Worm (Caenorhabditis elegans) whole organism, young adult: Measurements from ENCODE around the gene spo-11.

Experiments used
- B0336.3 ChIP-seq: fragments of 200-800 bp; sonication (Bioruptor generic); IDR thresholded peaks from 2 replicates; pipeline ENCODE4 v1.3.6; 2022; ENCODE audit warnings: missing genetic modification characterization, missing compliant biosample characterization
- C17E4.6 ChIP-seq: fragments of 200-800 bp; sonication (Bioruptor generic); IDR thresholded peaks from 2 replicates; pipeline ENCODE4 v1.3.6; 2022; ENCODE audit warnings: missing genetic modification reagents, missing genetic modification characterization, missing compliant biosample characterization
- F33H1.4 ChIP-seq: fragments of 200-800 bp; sonication (Bioruptor generic); IDR thresholded peaks from 2 replicates; pipeline ENCODE4 v1.3.6; 2022; ENCODE audit warnings: missing genetic modification reagents, missing genetic modification characterization, missing compliant biosample characterization
- F37B4.10 ChIP-seq: fragments of 200-800 bp; sonication (Bioruptor generic); IDR thresholded peaks from 2 replicates; pipeline ENCODE4 v1.3.6; 2022; ENCODE audit warnings: missing genetic modification characterization, missing compliant biosample characterization
- K11D2.4 ChIP-seq: fragments of 200-800 bp; sonication (Bioruptor generic); IDR thresholded peaks from 2 replicates; pipeline ENCODE4 v1.3.6; 2022; ENCODE audit warnings: missing genetic modification reagents, missing genetic modification characterization, missing compliant biosample characterization
- T07F8.4 ChIP-seq: sonication (generic microtip); optimal IDR thresholded peaks from 2 replicates; lab custom pipeline; 2016; ENCODE audit warnings: mild to moderate bottlenecking, missing genetic modification characterization, moderate library complexity, missing compliant biosample characterization
- T26A5.8 ChIP-seq: sonication (generic microtip); optimal IDR thresholded peaks from 2 replicates; lab custom pipeline; 2016; ENCODE audit warnings: missing genetic modification characterization, missing compliant biosample characterization
- Y53G8AR.9 ChIP-seq: fragments of 200-800 bp; sonication (Bioruptor generic); conservative IDR thresholded peaks from 2 replicates; pipeline ENCODE4 v1.3.6; 2022; ENCODE audit warnings: missing genetic modification reagents, missing genetic modification characterization, missing compliant biosample characterization
- Y56A3A.18 ChIP-seq: fragments of 200-800 bp; sonication (Bioruptor generic); IDR thresholded peaks from 2 replicates; pipeline ENCODE4 v1.3.6; 2022; ENCODE audit warnings: missing genetic modification reagents, missing genetic modification characterization, missing compliant biosample characterization
- Y79H2A.3 ChIP-seq: fragments of 200-800 bp; sonication (Bioruptor generic); conservative IDR thresholded peaks from 2 replicates; pipeline ENCODE4 v1.3.6; 2022; ENCODE audit warnings: missing genetic modification reagents, missing genetic modification characterization, missing compliant biosample characterization
- Y95B8A.8 ChIP-seq: fragments of 200-800 bp; sonication (Bioruptor generic); IDR thresholded peaks from 2 replicates; pipeline ENCODE4 v1.3.6; 2022; ENCODE audit warnings: missing genetic modification reagents, missing genetic modification characterization, missing compliant biosample characterization
- akir-1 ChIP-seq: fragments of 200-800 bp; sonication (Bioruptor generic); optimal IDR thresholded peaks from 2 replicates; lab custom pipeline; 2018; ENCODE audit warnings: mild to moderate bottlenecking, missing genetic modification characterization, moderate library complexity, missing compliant biosample characterization
- aptf-2 ChIP-seq: fragments of 200-800 bp; sonication (Bioruptor generic); conservative IDR thresholded peaks from 2 replicates; pipeline ENCODE4 v1.3.6; 2022; ENCODE audit warnings: missing genetic modification reagents, missing genetic modification characterization, missing compliant biosample characterization
- aptf-3 ChIP-seq: fragments of 200-800 bp; sonication (Bioruptor generic); IDR thresholded peaks from 2 replicates; pipeline ENCODE4 v1.3.6; 2022; ENCODE audit warnings: missing genetic modification characterization, missing compliant biosample characterization
- attf-5 ChIP-seq: fragments of 200-800 bp; sonication (Bioruptor generic); optimal IDR thresholded peaks from 2 replicates; lab custom pipeline; 2018; ENCODE audit warnings: mild to moderate bottlenecking, missing genetic modification characterization, missing compliant biosample characterization
- bed-2 ChIP-seq: fragments of 200-800 bp; sonication (Bioruptor generic); IDR thresholded peaks from 2 replicates; pipeline ENCODE4 v1.3.6; 2022; ENCODE audit warnings: missing genetic modification reagents, missing genetic modification characterization, missing compliant biosample characterization
- ccch-3 ChIP-seq: fragments of 200-800 bp; sonication (Bioruptor generic); optimal IDR thresholded peaks from 2 replicates; lab custom pipeline; 2018; ENCODE audit warnings: mild to moderate bottlenecking, missing genetic modification characterization, missing compliant biosample characterization
- cebp-1 ChIP-seq, 2 experiments: fragments of 200-800 bp in 1 of 2; sonication (Bioruptor generic) in 1 of 2; sonication (generic microtip) in 1 of 2; IDR thresholded peaks in 1 of 2; optimal IDR thresholded peaks in 1 of 2; 2 replicates each; pipeline versions ENCODE4 v1.3.6 to Lab custom; 2017 to 2022; ENCODE audit warnings: missing compliant biosample characterization in 2 of 2, missing genetic modification characterization in 2 of 2, mild to moderate bottlenecking in 1 of 2, missing genetic modification reagents in 1 of 2, moderate library complexity in 1 of 2
- ceh-27 ChIP-seq: fragments of 200-800 bp; sonication (Bioruptor generic); optimal IDR thresholded peaks from 2 replicates; lab custom pipeline; 2018; ENCODE audit warnings: mild to moderate bottlenecking, missing genetic modification characterization, moderate library complexity, missing compliant biosample characterization
- ceh-91 ChIP-seq: fragments of 200-800 bp; sonication (Bioruptor generic); IDR thresholded peaks from 2 replicates; pipeline ENCODE4 v1.3.6; 2022; ENCODE audit warnings: missing genetic modification reagents, missing genetic modification characterization, missing compliant biosample characterization
- dox-1 ChIP-seq: fragments of 200-800 bp; sonication (Bioruptor generic); IDR thresholded peaks from 2 replicates; pipeline ENCODE4 v1.3.6; 2022; ENCODE audit warnings: missing genetic modification reagents, missing genetic modification characterization, missing compliant biosample characterization
- dpff-1 ChIP-seq: sonication (generic microtip); optimal IDR thresholded peaks from 2 replicates; lab custom pipeline; 2017; ENCODE audit warnings: mild to moderate bottlenecking, missing genetic modification characterization, missing compliant biosample characterization
- dpl-1 ChIP-seq: fragments of 150-350 bp; optimal IDR thresholded peaks from 2 replicates; lab custom pipeline; 2014; ENCODE audit warnings: missing biosample characterization, missing genetic modification reagents, missing genetic modification characterization
- egl-18 ChIP-seq: fragments of 200-800 bp; sonication (Bioruptor generic); IDR thresholded peaks from 2 replicates; pipeline ENCODE4 v1.3.6; 2022; ENCODE audit warnings: missing genetic modification reagents, missing genetic modification characterization, missing compliant biosample characterization
- egl-44 ChIP-seq: fragments of 200-800 bp; sonication (Bioruptor generic); IDR thresholded peaks from 2 replicates; pipeline ENCODE4 v1.3.6; 2022; ENCODE audit warnings: missing genetic modification reagents, missing genetic modification characterization, missing compliant biosample characterization
- ets-4 ChIP-seq: fragments of 200-800 bp; sonication (Bioruptor generic); optimal IDR thresholded peaks from 2 replicates; lab custom pipeline; 2018; ENCODE audit warnings: mild to moderate bottlenecking, missing genetic modification characterization, missing compliant biosample characterization
- gei-17 ChIP-seq: fragments of 200-800 bp; sonication (Bioruptor generic); optimal IDR thresholded peaks from 2 replicates; lab custom pipeline; 2018; ENCODE audit warnings: mild to moderate bottlenecking, missing genetic modification characterization, missing compliant biosample characterization
- him-1 ChIP-seq: sonication (generic microtip); optimal IDR thresholded peaks from 2 replicates; lab custom pipeline; 2016; ENCODE audit warnings: missing genotype, missing genetic modification reagents, missing genetic modification characterization, missing compliant biosample characterization
- hmg-20 ChIP-seq: fragments of 200-800 bp; sonication (Bioruptor generic); IDR thresholded peaks from 2 replicates; pipeline ENCODE4 v1.3.6; 2022; ENCODE audit warnings: missing genetic modification reagents, missing genetic modification characterization, missing compliant biosample characterization
- let-526 ChIP-seq: fragments of 200-800 bp; sonication (Bioruptor generic); IDR thresholded peaks from 2 replicates; pipeline ENCODE4 v1.3.6; 2022; ENCODE audit warnings: missing genetic modification reagents, missing genetic modification characterization, missing compliant biosample characterization
- let-607 ChIP-seq, 2 experiments: fragments of 200-800 bp in 1 of 2; sonication (Bioruptor generic) in 1 of 2; sonication (generic microtip) in 1 of 2; optimal IDR thresholded peaks; 2 replicates each; lab custom pipeline; 2016 to 2018; ENCODE audit warnings: mild to moderate bottlenecking in 2 of 2, missing compliant biosample characterization in 2 of 2, missing genetic modification characterization in 2 of 2, moderate library complexity in 2 of 2, missing genotype in 1 of 2
- lin-26 ChIP-seq: fragments of 200-800 bp; sonication (Bioruptor generic); IDR thresholded peaks from 2 replicates; pipeline ENCODE4 v1.3.6; 2022; ENCODE audit warnings: missing genetic modification reagents, missing genetic modification characterization, missing compliant biosample characterization
- lin-54 ChIP-seq: fragments of 200-800 bp; sonication (Bioruptor generic); optimal IDR thresholded peaks from 2 replicates; lab custom pipeline; 2018; ENCODE audit warnings: mild to moderate bottlenecking, missing genetic modification characterization, missing compliant biosample characterization
- madf-8 ChIP-seq: fragments of 200-800 bp; sonication (Bioruptor generic); conservative IDR thresholded peaks from 2 replicates; pipeline ENCODE4 v1.3.6; 2022; ENCODE audit warnings: missing genetic modification reagents, missing genetic modification characterization, missing compliant biosample characterization
- mcd-1 ChIP-seq: fragments of 200-800 bp; sonication (Bioruptor generic); IDR thresholded peaks from 2 replicates; pipeline ENCODE4 v1.3.6; 2022; ENCODE audit warnings: missing genetic modification reagents, missing genetic modification characterization, missing compliant biosample characterization
- mel-28 ChIP-seq: sonication (generic microtip); optimal IDR thresholded peaks from 2 replicates; lab custom pipeline; 2016; ENCODE audit warnings: borderline replicate concordance, mild to moderate bottlenecking, missing genetic modification characterization, missing compliant biosample characterization
- nhr-179 ChIP-seq: sonication (generic microtip); optimal IDR thresholded peaks from 2 replicates; lab custom pipeline; 2016; ENCODE audit warnings: mild to moderate bottlenecking, missing genetic modification characterization, missing compliant biosample characterization
- nhr-27 ChIP-seq: fragments of 200-800 bp; sonication (Bioruptor generic); optimal IDR thresholded peaks from 2 replicates; lab custom pipeline; 2018; ENCODE audit warnings: mild to moderate bottlenecking, missing genetic modification characterization, moderate library complexity, missing compliant biosample characterization
- nhr-80 ChIP-seq: sonication (generic microtip); optimal IDR thresholded peaks from 2 replicates; lab custom pipeline; 2016; ENCODE audit warnings: missing genetic modification characterization, missing compliant biosample characterization
- pbrm-1 ChIP-seq: fragments of 200-800 bp; sonication (Bioruptor generic); IDR thresholded peaks from 2 replicates; pipeline ENCODE4 v1.3.6; 2022; ENCODE audit warnings: missing genetic modification reagents, missing genetic modification characterization, missing compliant biosample characterization
- rec-8 ChIP-seq, 2 experiments: sonication (generic microtip); optimal IDR thresholded peaks; 2 replicates each; lab custom pipeline; 2016; ENCODE audit warnings: mild to moderate bottlenecking in 2 of 2, missing genetic modification characterization in 2 of 2, missing genetic modification reagents in 2 of 2, missing genotype in 2 of 2, missing biosample characterization in 1 of 2, missing compliant biosample characterization in 1 of 2, moderate library complexity in 1 of 2
- snpc-4 ChIP-seq, 5 experiments: fragments of 150-350 bp in 1 of 5; sonication (generic microtip) in 4 of 5; optimal IDR thresholded peaks; 2 replicates each; lab custom pipeline; 2014 to 2018; ENCODE audit warnings: missing genetic modification characterization in 5 of 5, missing biosample characterization in 3 of 5, antibody characterized with exemption in 2 of 5, mild to moderate bottlenecking in 2 of 5, missing compliant biosample characterization in 2 of 5, missing genotype in 2 of 5, moderate library complexity in 2 of 5, missing genetic modification reagents in 1 of 5
- somi-1 ChIP-seq: fragments of 200-800 bp; sonication (Bioruptor generic); optimal IDR thresholded peaks from 2 replicates; lab custom pipeline; 2018; ENCODE audit warnings: mild to moderate bottlenecking, missing genetic modification characterization, missing compliant biosample characterization
- tbp1 ChIP-seq: fragments of 200-800 bp; sonication (Bioruptor generic); optimal IDR thresholded peaks from 2 replicates; lab custom pipeline; 2018; ENCODE audit warnings: mild to moderate bottlenecking, missing genetic modification characterization, missing compliant biosample characterization
- unc-130 ChIP-seq: sonication (generic microtip); optimal IDR thresholded peaks from 2 replicates; lab custom pipeline; 2016; ENCODE audit warnings: missing genetic modification reagents, missing genetic modification characterization, missing compliant biosample characterization
- unc-62 ChIP-seq: fragments of 150-350 bp; optimal IDR thresholded peaks from 2 replicates; lab custom pipeline; 2014; ENCODE audit warnings: missing biosample characterization, missing genetic modification reagents, missing genetic modification characterization
- xnd-1 ChIP-seq: sonication (generic microtip); optimal IDR thresholded peaks from 2 replicates; lab custom pipeline; 2016; ENCODE audit warnings: missing genotype, missing genetic modification reagents, missing genetic modification characterization, missing compliant biosample characterization
- ztf-22 ChIP-seq: fragments of 200-800 bp; sonication (Bioruptor generic); optimal IDR thresholded peaks from 2 replicates; lab custom pipeline; 2018; ENCODE audit warnings: mild to moderate bottlenecking, missing genetic modification characterization, moderate library complexity, missing compliant biosample characterization

The spo-11 gene

ce11 chrIV:11124674-11125073 lies at the start of gene spo-11:
Gene spo-11 (minus strand): TSS chrIV:11124862.
- TF ChIP-seq ceh-27 (GFP tag; lab: Kevin White, UChicago) (no peak), egl-44 (GFP tag; lab: Robert Waterston, UW) (no peak), mel-28 (tag; lab: Kevin White, UChicago) (no peak), aptf-3 (GFP tag; lab: Robert Waterston, UW) (no peak), Y95B8A.8 (GFP tag; lab: Robert Waterston, UW) (no peak), ccch-3 (GFP tag; lab: Kevin White, UChicago) (no peak), nhr-80 (no peak), dox-1 (GFP tag; lab: Robert Waterston, UW) (no peak), mcd-1 (GFP tag; lab: Robert Waterston, UW) (no peak), him-1 (tag; lab: Kevin White, UChicago) (no peak), T26A5.8 (tag; lab: Kevin White, UChicago) (no peak), cebp-1 (GFP tag; IDR thresholded peaks at IDR 0.05; lab: Robert Waterston, UW) (no peak), cebp-1 (tag; optimal IDR thresholded peaks at IDR 0.05; lab: Kevin White, UChicago) (no peak), bed-2 (GFP tag; lab: Robert Waterston, UW) (no peak), egl-18 (GFP tag; lab: Robert Waterston, UW) (no peak), dpff-1 (no peak), T07F8.4 (tag; lab: Kevin White, UChicago) (no peak), gei-17 (GFP tag; lab: Kevin White, UChicago) (no peak), hmg-20 (no peak), nhr-179 (tag; lab: Kevin White, UChicago) (no peak), lin-54 (GFP tag; lab: Kevin White, UChicago) (peak; percentile 2), let-526 (GFP tag; lab: Robert Waterston, UW) (no peak), B0336.3 (GFP tag; lab: Robert Waterston, UW) (no peak), ztf-22 (GFP tag; lab: Kevin White, UChicago) (no peak), K11D2.4 (GFP tag; lab: Robert Waterston, UW) (no peak), rec-8 (tag; optimal IDR thresholded peaks at IDR 0.05; lab: Kevin White, UChicago) (no peak), akir-1 (GFP tag; lab: Kevin White, UChicago) (no peak), nhr-27 (tag; lab: Kevin White, UChicago) (no peak), dpl-1 (GFP tag; lab: Kevin White, UChicago) (no peak), F33H1.4 (GFP tag; lab: Robert Waterston, UW) (peak; percentile 92), Y53G8AR.9 (no peak), unc-62 (GFP tag; lab: Kevin White, UChicago) (no peak), Y56A3A.18 (GFP tag; lab: Robert Waterston, UW) (no peak), Y79H2A.3 (GFP tag; lab: Robert Waterston, UW) (no peak), unc-130 (no peak), snpc-4 (GFP tag; optimal IDR thresholded peaks at IDR 0.05; lab: Kevin White, UChicago) (no peak), snpc-4 (tag; optimal IDR thresholded peaks at IDR 0.05; lab: Kevin White, UChicago) (no peak), lin-26 (GFP tag; lab: Robert Waterston, UW) (no peak), somi-1 (GFP tag; lab: Kevin White, UChicago) (no peak), ceh-91 (GFP tag; lab: Robert Waterston, UW) (0 out of 2 replicates have a peak, but pooled peaks have one; percentile 36), C17E4.6 (GFP tag; lab: Robert Waterston, UW) (no peak), pbrm-1 (no peak), tbp1 (GFP tag; lab: Kevin White, UChicago) (no peak), ets-4 (no peak), madf-8 (GFP tag; lab: Robert Waterston, UW) (peak; percentile 48), F37B4.10 (GFP tag; lab: Robert Waterston, UW) (no peak), let-607 (tag; optimal IDR thresholded peaks at IDR 0.05; lab: Kevin White, UChicago) (no peak), aptf-2 (GFP tag; lab: Robert Waterston, UW) (no peak), xnd-1 (tag; lab: Kevin White, UChicago) (peak; percentile 83), attf-5 (no peak)
